Fruit fly (Drosophila melanogaster) whole organism, adult: Measurements from ENCODE around the gene Pex14.

Experiments used
- CG11617 ChIP-seq: fragments of 200-800 bp; sonication (Bioruptor generic); optimal IDR thresholded peaks from 2 replicates; lab custom pipeline; 2017; ENCODE audit warnings: mild to moderate bottlenecking, missing biosample characterization, missing genetic modification reagents, missing genetic modification characterization
- CG12768 ChIP-seq: fragments of 200-800 bp; sonication (Bioruptor generic); optimal IDR thresholded peaks from 2 replicates; lab custom pipeline; 2017; ENCODE audit warnings: missing biosample characterization, missing genetic modification characterization, mild to moderate bottlenecking, moderate library complexity, missing genetic modification reagents
- CG14711 ChIP-seq: fragments of 200-800 bp; sonication (Bioruptor generic); optimal IDR thresholded peaks from 2 replicates; lab custom pipeline; 2018; ENCODE audit warnings: missing biosample characterization, mild to moderate bottlenecking, missing genetic modification characterization, moderate library complexity
- CG1620 ChIP-seq: fragments of 200-800 bp; sonication (Bioruptor generic); optimal IDR thresholded peaks from 2 replicates; lab custom pipeline; 2016; ENCODE audit warnings: missing biosample characterization, missing genetic modification characterization
- CG33017 ChIP-seq: fragments of 200-800 bp; sonication (Bioruptor generic); optimal IDR thresholded peaks from 2 replicates; lab custom pipeline; 2018; ENCODE audit warnings: missing biosample characterization, mild to moderate bottlenecking, missing genetic modification characterization, moderate library complexity
- CG5204 ChIP-seq: fragments of 200-800 bp; sonication (Bioruptor generic); optimal IDR thresholded peaks from 2 replicates; lab custom pipeline; 2016; ENCODE audit warnings: missing biosample characterization, missing genetic modification characterization
- CG7045 ChIP-seq: fragments of 200-800 bp; sonication (Bioruptor generic); optimal IDR thresholded peaks from 2 replicates; lab custom pipeline; 2017; ENCODE audit warnings: missing biosample characterization, mild to moderate bottlenecking, missing genetic modification characterization
- CG7101 ChIP-seq: fragments of 200-800 bp; sonication (Bioruptor generic); optimal IDR thresholded peaks from 2 replicates; lab custom pipeline; 2018; ENCODE audit warnings: missing biosample characterization, mild to moderate bottlenecking, missing genetic modification characterization, moderate library complexity
- Clk ChIP-seq: fragments of 200-800 bp; sonication (Bioruptor generic); optimal IDR thresholded peaks from 2 replicates; lab custom pipeline; 2017; ENCODE audit warnings: missing biosample characterization, missing genetic modification characterization
- Crg-1 ChIP-seq: fragments of 200-800 bp; sonication (Bioruptor generic); optimal IDR thresholded peaks from 2 replicates; lab custom pipeline; 2016; ENCODE audit warnings: missing biosample characterization, missing genetic modification characterization
- Hr96 ChIP-seq: fragments of 200-800 bp; sonication (Bioruptor generic); optimal IDR thresholded peaks from 2 replicates; lab custom pipeline; 2016; ENCODE audit warnings: missing biosample characterization, missing genetic modification characterization
- Mnt ChIP-seq: fragments of 200-800 bp; sonication (Bioruptor generic); optimal IDR thresholded peaks from 2 replicates; lab custom pipeline; 2016; ENCODE audit warnings: missing biosample characterization, mild to moderate bottlenecking, missing genetic modification characterization
- bab1 ChIP-seq: fragments of 200-800 bp; sonication (Bioruptor generic); optimal IDR thresholded peaks from 3 replicates; lab custom pipeline; 2019; ENCODE audit warnings: missing biosample characterization, mild to moderate bottlenecking, missing genetic modification characterization, moderate library complexity
- cic ChIP-seq: fragments of 200-800 bp; sonication (Bioruptor generic); optimal IDR thresholded peaks from 2 replicates; lab custom pipeline; 2017; ENCODE audit warnings: missing biosample characterization, mild to moderate bottlenecking, missing genetic modification characterization, moderate library complexity
- cnc ChIP-seq, 2 experiments: fragments of >200 bp; optimal IDR thresholded peaks; 2 replicates each; lab custom pipeline; 2017
- kay ChIP-seq: fragments of 200-800 bp; sonication (Bioruptor generic); peaks from one replicate; lab custom pipeline; 2016; ENCODE audit warnings: missing biosample characterization, missing genetic modification characterization, borderline replicate concordance
- ovo ChIP-seq: fragments of 200-800 bp; sonication (Bioruptor generic); optimal IDR thresholded peaks from 2 replicates; lab custom pipeline; 2016; ENCODE audit warnings: missing biosample characterization, missing genetic modification characterization
- pad ChIP-seq: fragments of 200-800 bp; sonication (Bioruptor generic); optimal IDR thresholded peaks from 3 replicates; lab custom pipeline; 2017; ENCODE audit warnings: missing biosample characterization, missing genetic modification characterization, mild to moderate bottlenecking, moderate library complexity, missing genetic modification reagents
- tj ChIP-seq: fragments of 200-800 bp; sonication (Bioruptor generic); optimal IDR thresholded peaks from 3 replicates; lab custom pipeline; 2017; ENCODE audit warnings: missing biosample characterization, mild to moderate bottlenecking, missing genetic modification characterization, moderate library complexity
- toe ChIP-seq: fragments of 200-800 bp; sonication (Bioruptor generic); optimal IDR thresholded peaks from 2 replicates; lab custom pipeline; 2016; ENCODE audit warnings: missing biosample characterization, missing genetic modification characterization

Gene Pex14

DNA sequence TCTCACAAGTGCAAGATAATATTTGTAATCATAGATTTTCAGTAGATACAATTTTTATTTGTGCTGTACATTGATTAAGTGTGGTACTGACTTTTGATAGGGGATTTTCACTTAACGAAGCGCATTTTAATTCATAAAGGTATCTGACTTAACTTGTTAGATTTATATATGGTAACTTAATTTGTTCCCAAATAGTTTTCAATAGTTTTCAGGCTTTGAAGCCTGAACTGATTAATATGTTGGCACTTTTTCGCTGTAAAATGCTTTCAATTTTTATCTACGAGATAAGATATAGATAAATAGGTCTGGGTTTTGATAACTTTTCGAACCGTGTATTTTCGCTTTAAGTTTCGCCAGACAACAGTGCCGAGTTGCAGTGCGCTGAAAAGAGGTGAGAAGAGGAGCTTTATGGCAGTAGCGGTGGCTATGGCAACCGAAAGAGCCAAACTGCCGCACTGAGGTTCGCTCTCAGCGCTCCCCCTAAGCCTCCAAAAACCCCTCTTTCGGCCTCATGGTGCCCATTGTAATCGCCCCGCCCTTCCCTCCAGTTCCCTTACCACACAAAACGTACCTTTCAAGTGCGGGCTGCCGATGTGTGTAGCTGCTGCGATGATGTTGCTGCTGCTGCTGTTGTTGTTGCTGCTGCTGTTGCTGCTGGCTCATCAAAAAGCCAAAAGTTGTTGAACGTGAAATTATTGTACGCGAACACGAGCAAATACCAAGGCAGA lies 44.9 kb upstream of the Pex14 start:
- peak; percentile 98 for TF ChIP-seq tj (GFP tag; lab: Kevin White, UChicago)
- no peak for TF ChIP-seq toe (GFP tag; lab: Kevin White, UChicago)

DNA sequence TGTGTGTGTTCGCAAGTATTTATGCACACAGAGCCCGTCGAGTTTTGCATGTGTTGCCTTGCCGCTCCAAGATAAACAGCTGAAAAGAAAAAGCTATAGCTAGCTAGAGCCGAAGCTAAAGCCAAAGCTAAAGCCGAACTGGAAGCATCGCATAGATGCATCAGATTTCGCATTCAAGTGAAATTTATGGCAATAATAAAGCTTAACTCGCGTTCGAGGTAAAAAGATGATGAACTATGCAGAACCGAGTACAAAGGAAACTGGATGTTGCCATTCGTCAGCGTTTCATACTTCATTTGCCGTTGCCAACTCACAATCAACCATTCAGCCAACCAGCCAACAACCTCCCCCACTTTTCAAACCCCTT lies 44.4 kb upstream of the Pex14 start:
- TF ChIP-seq toe (GFP tag; lab: Kevin White, UChicago) (no peak), Mnt (no peak), kay (no peak), tj (GFP tag; lab: Kevin White, UChicago) (peak; percentile 94), CG14711 (tag; lab: Kevin White, UChicago) (no peak)

DNA sequence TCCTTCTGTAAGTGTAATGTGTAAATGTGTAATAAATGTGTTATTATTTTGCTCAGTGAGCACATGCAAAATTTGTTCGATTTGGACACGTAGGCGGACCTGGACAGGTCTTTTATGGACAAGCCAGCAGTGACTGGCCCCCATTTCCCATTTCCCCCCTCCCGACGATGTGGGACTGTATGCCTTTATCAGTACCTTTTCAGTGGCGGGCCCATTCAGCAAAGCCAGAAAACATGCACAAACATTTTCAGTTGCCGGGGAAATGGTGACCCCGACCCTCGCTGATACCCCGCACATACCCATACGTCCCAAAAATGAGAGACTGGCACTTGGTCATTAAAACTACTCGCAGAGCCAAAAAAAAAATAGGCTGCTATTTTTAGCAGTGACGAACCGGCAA lies 42.3 kb upstream of the Pex14 start:
- TF ChIP-seq Crg-1 (GFP tag; lab: Kevin White, UChicago) = no peak
- peak; percentile 65 for TF ChIP-seq kay
- TF ChIP-seq pad = no peak
- no peak for TF ChIP-seq tj (GFP tag; lab: Kevin White, UChicago)

DNA sequence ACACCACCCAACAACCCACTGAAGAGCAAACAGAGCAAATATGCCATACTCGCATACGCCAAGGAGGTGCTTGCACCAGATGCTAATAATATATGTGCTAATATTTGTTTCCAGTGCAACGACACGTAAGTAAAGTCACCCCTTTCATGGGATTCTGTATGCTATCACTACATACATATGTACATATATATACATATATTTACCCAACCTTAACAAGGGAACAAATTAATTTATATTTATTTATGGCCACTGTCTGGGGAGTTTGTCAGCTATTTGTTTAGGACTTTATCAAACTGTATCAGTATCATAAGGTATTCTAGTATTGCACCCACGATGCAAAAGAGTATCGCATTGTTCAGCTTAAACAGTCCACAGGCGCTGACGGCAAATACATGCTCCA lies 41.3 kb upstream of the Pex14 start:
- TF ChIP-seq bab1 = no peak
- TF ChIP-seq CG14711 (tag; lab: Kevin White, UChicago) = no peak
- TF ChIP-seq CG5204 (GFP tag; lab: Kevin White, UChicago) = no peak
- TF ChIP-seq toe (GFP tag; lab: Kevin White, UChicago) = no peak
- no peak for TF ChIP-seq CG11617 (GFP tag; lab: Kevin White, UChicago)
- TF ChIP-seq CG7045 (GFP tag; lab: Kevin White, UChicago) = no peak
- no peak for TF ChIP-seq ovo (GFP tag; lab: Kevin White, UChicago)
- no peak for TF ChIP-seq Mnt
- TF ChIP-seq Hr96 = no peak
- no peak for TF ChIP-seq CG33017 (tag; lab: Kevin White, UChicago)
- no peak for TF ChIP-seq Clk (GFP tag; lab: Kevin White, UChicago)
- TF ChIP-seq cnc (optimal IDR thresholded peaks at IDR 0.05; lab: Kevin White, UChicago) = no peak
- TF ChIP-seq Crg-1 (GFP tag; lab: Kevin White, UChicago) = no peak
- no peak for TF ChIP-seq CG7101 (tag; lab: Kevin White, UChicago)
- TF ChIP-seq kay = no peak

DNA sequence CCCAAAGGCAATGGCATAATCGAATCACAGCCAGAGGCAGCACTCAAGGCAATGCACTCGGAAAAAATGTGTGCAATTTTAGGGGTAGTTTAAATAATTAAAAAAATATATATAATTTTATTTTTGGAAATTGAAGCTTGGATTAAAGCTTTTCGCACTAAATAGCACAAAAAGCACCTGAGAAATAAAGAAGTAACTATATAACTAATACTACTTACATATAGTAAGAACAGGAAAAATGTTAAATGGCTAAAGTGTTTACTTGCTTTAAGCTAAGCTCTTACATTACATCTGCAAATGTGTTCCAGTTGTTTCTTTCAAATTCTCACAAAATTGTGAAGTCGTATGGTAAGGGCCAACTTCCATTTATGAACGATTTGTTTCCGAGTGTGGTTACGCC lies 39.2 kb upstream of the Pex14 start, which contains the start of gene Gr77a:
Gene Gr77a, minus strand, starts transcription at position 17 of the 400 bp plus-strand sequence.
- TF ChIP-seq Mnt (no peak), CG1620 (GFP tag; lab: Kevin White, UChicago) (no peak), tj (GFP tag; lab: Kevin White, UChicago) (no peak), Crg-1 (GFP tag; lab: Kevin White, UChicago) (no peak), bab1 (no peak), CG7045 (GFP tag; lab: Kevin White, UChicago) (no peak)

DNA sequence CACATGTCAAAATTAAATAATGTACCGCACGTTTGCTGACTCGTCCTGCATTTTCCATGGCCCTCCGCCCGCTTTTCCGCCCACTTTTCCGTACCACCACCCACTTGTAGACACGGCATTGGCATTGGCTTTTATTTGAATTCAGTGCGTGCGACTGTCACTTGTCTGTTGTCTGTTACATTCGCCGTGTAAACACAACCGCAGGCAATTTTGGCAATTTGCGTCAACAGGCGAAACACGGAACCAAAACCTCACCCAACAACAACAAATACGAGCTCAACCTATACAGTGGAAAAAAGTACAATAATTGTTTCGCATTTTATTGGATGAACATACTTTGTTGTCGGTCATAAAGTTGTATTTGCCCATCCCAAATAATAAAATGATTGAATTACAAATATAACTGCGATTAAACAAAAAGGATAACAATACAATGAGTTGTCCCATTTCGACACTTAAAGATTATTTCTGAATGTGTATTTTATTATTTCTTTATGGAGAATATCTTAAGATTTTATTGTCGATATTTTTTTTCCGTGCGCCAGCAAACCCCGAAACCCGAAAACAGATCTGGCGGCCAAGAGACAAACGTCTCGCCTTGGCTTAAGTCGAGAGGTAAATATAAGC lies 31.2 kb upstream of the Pex14 start:
- TF ChIP-seq tj (GFP tag; lab: Kevin White, UChicago) = no peak
- TF ChIP-seq CG11617 (GFP tag; lab: Kevin White, UChicago) = no peak
- no peak for TF ChIP-seq CG14711 (tag; lab: Kevin White, UChicago)
- TF ChIP-seq Crg-1 (GFP tag; lab: Kevin White, UChicago) = no peak
- TF ChIP-seq CG1620 (GFP tag; lab: Kevin White, UChicago) = no peak

DNA sequence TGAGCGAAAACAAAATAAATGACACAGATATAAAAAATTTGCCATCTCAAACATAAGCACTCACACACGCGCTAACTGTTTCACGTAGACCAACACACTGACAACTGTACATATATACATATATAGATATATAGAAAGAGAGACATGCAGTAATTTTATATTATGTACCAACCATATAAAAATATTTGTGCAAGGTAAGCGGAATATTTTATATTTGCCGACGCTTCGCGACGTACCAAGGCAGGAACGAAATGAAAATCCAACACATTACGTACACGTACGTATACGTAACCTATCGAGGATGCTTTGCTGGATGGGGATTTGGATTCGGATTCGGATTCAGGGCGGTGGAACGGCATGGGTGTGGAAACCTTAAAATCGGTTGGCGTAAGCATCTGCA lies 30.0 kb upstream of the Pex14 start:
- TF ChIP-seq cnc (optimal IDR thresholded peaks at IDR 0.05; lab: Kevin White, UChicago) = no peak
- peak; percentile 91 for TF ChIP-seq tj (GFP tag; lab: Kevin White, UChicago)

DNA sequence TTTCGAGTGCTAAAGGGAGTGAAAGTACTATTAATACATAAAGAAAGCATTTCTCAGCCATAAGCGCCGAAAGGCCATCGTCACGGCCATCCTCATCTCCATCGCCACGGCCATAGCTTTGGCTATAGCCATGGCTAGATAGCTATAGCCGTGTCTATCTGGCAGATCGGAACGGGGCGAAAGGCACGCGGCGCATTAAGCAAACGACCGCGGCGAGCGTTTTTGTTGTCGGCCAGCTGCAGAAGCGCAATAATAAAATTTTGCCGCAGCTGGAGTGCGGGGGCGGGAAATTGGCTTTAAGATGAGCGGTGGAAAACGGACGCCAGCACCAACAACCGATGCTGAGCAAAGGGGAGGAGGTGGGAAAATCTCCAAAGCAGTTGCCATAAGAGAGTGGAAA lies 28.2 kb upstream of the Pex14 start:
- no peak for TF ChIP-seq kay
- no peak for TF ChIP-seq CG7045 (GFP tag; lab: Kevin White, UChicago)
- TF ChIP-seq Clk (GFP tag; lab: Kevin White, UChicago) = no peak
- TF ChIP-seq bab1 = no peak
- TF ChIP-seq CG7101 (tag; lab: Kevin White, UChicago) = no peak
- no peak for TF ChIP-seq CG14711 (tag; lab: Kevin White, UChicago)
- TF ChIP-seq CG11617 (GFP tag; lab: Kevin White, UChicago) = no peak
- TF ChIP-seq CG12768 = no peak
- no peak for TF ChIP-seq tj (GFP tag; lab: Kevin White, UChicago)
- no peak for TF ChIP-seq Crg-1 (GFP tag; lab: Kevin White, UChicago)
- no peak for TF ChIP-seq ovo (GFP tag; lab: Kevin White, UChicago)
- no peak for TF ChIP-seq cnc (optimal IDR thresholded peaks at IDR 0.05; lab: Kevin White, UChicago)
- no peak for TF ChIP-seq cic (GFP tag; lab: Kevin White, UChicago)
- no peak for TF ChIP-seq pad
- TF ChIP-seq CG5204 (GFP tag; lab: Kevin White, UChicago) = no peak
- TF ChIP-seq CG33017 (tag; lab: Kevin White, UChicago) = no peak
- TF ChIP-seq toe (GFP tag; lab: Kevin White, UChicago) = no peak
- no peak for TF ChIP-seq Mnt
